Fruit fly (Drosophila melanogaster) whole organism, embryonic: Measurements from ENCODE around the gene CG11089.

ENCODE experiments used
- Antp ChIP-seq: fragments of 200-800 bp; sonication (Bioruptor generic); optimal IDR thresholded peaks from 3 replicates; lab custom pipeline; 2016; ENCODE audit warnings: missing biosample characterization, missing genetic modification characterization
- Bdp1 ChIP-seq: fragments of 200-800 bp; sonication (Bioruptor generic); optimal IDR thresholded peaks from 3 replicates; lab custom pipeline; 2016; ENCODE audit warnings: missing biosample characterization, missing genetic modification characterization
- CG11695 ChIP-seq: fragments of 200-800 bp; sonication (Bioruptor generic); IDR thresholded peaks from 3 replicates; pipeline ENCODE4 v1.3.6; 2022; ENCODE audit warnings: missing biosample characterization, missing genetic modification characterization
- CG12299 ChIP-seq: fragments of 200-800 bp; sonication (Bioruptor generic); optimal IDR thresholded peaks from 2 replicates; lab custom pipeline; 2018; ENCODE audit warnings: missing biosample characterization, mild to moderate bottlenecking, missing genetic modification characterization
- CG14860 ChIP-seq: fragments of 200-800 bp; sonication (Bioruptor generic); IDR thresholded peaks from 3 replicates; pipeline ENCODE4 v1.3.6; 2022; ENCODE audit warnings: missing biosample characterization, missing genetic modification characterization; ENCODE audit not compliant: partially characterized antibody
- CG15011 ChIP-seq: fragments of 200-800 bp; sonication (Bioruptor generic); optimal IDR thresholded peaks from 3 replicates; lab custom pipeline; 2018; ENCODE audit warnings: missing biosample characterization, mild to moderate bottlenecking, missing genetic modification characterization
- CG16813 ChIP-seq: fragments of 200-800 bp; sonication (Bioruptor generic); IDR thresholded peaks from 3 replicates; pipeline ENCODE4 v1.3.6; 2022; ENCODE audit warnings: missing biosample characterization, missing genetic modification characterization; ENCODE audit not compliant: partially characterized antibody
- CG17328 ChIP-seq: fragments of 200-800 bp; sonication (Bioruptor generic); IDR thresholded peaks from 2 replicates; pipeline ENCODE4 v1.3.6; 2022; ENCODE audit warnings: missing biosample characterization, missing genetic modification characterization
- CG32532 ChIP-seq: fragments of 200-800 bp; sonication (Bioruptor generic); IDR thresholded peaks from 2 replicates; pipeline ENCODE4 v1.3.6; 2022; ENCODE audit warnings: missing biosample characterization, missing genetic modification characterization
- CG3847 ChIP-seq: fragments of 200-800 bp; sonication (Bioruptor generic); IDR thresholded peaks from 2 replicates; pipeline ENCODE4 v1.3.6; 2022; ENCODE audit warnings: missing biosample characterization, missing genetic modification characterization
- CG5180 ChIP-seq: fragments of 200-800 bp; sonication (Bioruptor generic); optimal IDR thresholded peaks from 3 replicates; lab custom pipeline; 2017; ENCODE audit warnings: missing biosample characterization, missing genetic modification characterization, mild to moderate bottlenecking, moderate library complexity, missing genetic modification reagents
- CG8478 ChIP-seq: fragments of >200 bp; optimal IDR thresholded peaks from 2 replicates; lab custom pipeline; 2018
- CG9609 ChIP-seq: fragments of 200-800 bp; sonication (Bioruptor generic); optimal IDR thresholded peaks from 3 replicates; lab custom pipeline; 2016; ENCODE audit warnings: missing biosample characterization, missing genetic modification characterization
- Chrac-16 ChIP-seq: fragments of 200-800 bp; sonication (Bioruptor generic); optimal IDR thresholded peaks from 3 replicates; lab custom pipeline; 2016; ENCODE audit warnings: missing biosample characterization, missing genetic modification characterization
- D19A ChIP-seq: fragments of 200-800 bp; optimal IDR thresholded peaks from 3 replicates; lab custom pipeline; 2019; ENCODE audit warnings: missing biosample characterization, mild to moderate bottlenecking, missing genetic modification characterization, moderate library complexity
- Dek ChIP-seq: fragments of 200-800 bp; sonication (Bioruptor generic); optimal IDR thresholded peaks from 3 replicates; lab custom pipeline; 2019; ENCODE audit warnings: missing biosample characterization, mild to moderate bottlenecking, missing genetic modification characterization, moderate library complexity
- Dip3 ChIP-seq: fragments of 200-800 bp; sonication (Bioruptor generic); optimal IDR thresholded peaks from 3 replicates; lab custom pipeline; 2016; ENCODE audit warnings: missing biosample characterization, missing genetic modification characterization
- E2f1 ChIP-seq: fragments of 200-800 bp; sonication (Bioruptor generic); IDR thresholded peaks from 2 replicates; pipeline ENCODE4 v1.3.6; 2022; ENCODE audit warnings: missing biosample characterization, missing genetic modification characterization
- Fer3 ChIP-seq: fragments of 200-800 bp; sonication (Bioruptor generic); optimal IDR thresholded peaks from 2 replicates; lab custom pipeline; 2018; ENCODE audit warnings: missing biosample characterization, mild to moderate bottlenecking, missing genetic modification characterization, moderate library complexity
- Hr39 ChIP-seq: fragments of >200 bp; optimal IDR thresholded peaks from 2 replicates; lab custom pipeline; 2017
- MESR4 ChIP-seq: fragments of 200-800 bp; sonication (Bioruptor generic); optimal IDR thresholded peaks from 2 replicates; lab custom pipeline; 2018; ENCODE audit warnings: missing biosample characterization, mild to moderate bottlenecking, missing genetic modification characterization, moderate library complexity
- Meics ChIP-seq: fragments of 200-800 bp; sonication (Bioruptor generic); optimal IDR thresholded peaks from 2 replicates; lab custom pipeline; 2017; ENCODE audit warnings: missing biosample characterization, mild to moderate bottlenecking, missing genetic modification characterization
- Ravus ChIP-seq: fragments of 200-800 bp; sonication (Bioruptor generic); IDR thresholded peaks from 2 replicates; pipeline ENCODE4 v1.3.6; 2022; ENCODE audit warnings: missing biosample characterization, missing genetic modification characterization
- Trl ChIP-seq, 3 experiments: fragments of >200 bp in 2 of 3; fragments of 200-800 bp in 1 of 3; sonication (Bioruptor generic) in 1 of 3; optimal IDR thresholded peaks; 2 replicates in 1 of 3; 3 replicates in 2 of 3; lab custom pipeline; 2016 to 2017; ENCODE audit warnings: missing biosample characterization in 1 of 3, missing genetic modification characterization in 1 of 3
- bab2 ChIP-seq: fragments of 200-800 bp; sonication (Bioruptor generic); optimal IDR thresholded peaks from 2 replicates; lab custom pipeline; 2016; ENCODE audit warnings: missing biosample characterization, missing genetic modification characterization
- bbx ChIP-seq: fragments of 200-800 bp; sonication (Bioruptor generic); IDR thresholded peaks from 2 replicates; pipeline ENCODE4 v1.3.6; 2022; ENCODE audit warnings: missing biosample characterization, missing genetic modification characterization; ENCODE audit not compliant: partially characterized antibody
- bcd ChIP-seq: fragments of 200-800 bp; sonication (Bioruptor generic); optimal IDR thresholded peaks from 2 replicates; lab custom pipeline; 2017; ENCODE audit warnings: missing biosample characterization, mild to moderate bottlenecking, missing genetic modification characterization
- chif ChIP-seq, 2 experiments: fragments of 200-800 bp; sonication (Bioruptor generic); optimal IDR thresholded peaks; 3 replicates each; lab custom pipeline; 2016; ENCODE audit warnings: missing biosample characterization in 2 of 2, missing genetic modification characterization in 2 of 2
- crol ChIP-seq: fragments of 200-800 bp; sonication (Bioruptor generic); IDR thresholded peaks from 2 replicates; pipeline ENCODE4 v1.3.6; 2022; ENCODE audit warnings: missing biosample characterization, missing genetic modification characterization
- esg ChIP-seq: fragments of 200-800 bp; sonication (Bioruptor generic); conservative IDR thresholded peaks from 2 replicates; pipeline ENCODE4 v1.3.6; 2022; ENCODE audit warnings: missing biosample characterization, missing genetic modification characterization
- fd3F ChIP-seq: fragments of 200-800 bp; sonication (Bioruptor generic); optimal IDR thresholded peaks from 2 replicates; lab custom pipeline; 2018; ENCODE audit warnings: missing biosample characterization, mild to moderate bottlenecking, missing genetic modification characterization, moderate library complexity
- gem ChIP-seq: fragments of 200-800 bp; sonication (Bioruptor generic); optimal IDR thresholded peaks from 2 replicates; lab custom pipeline; 2019; ENCODE audit warnings: missing biosample characterization, mild to moderate bottlenecking, missing genetic modification characterization, moderate library complexity
- ham ChIP-seq: fragments of 200-800 bp; sonication (Bioruptor generic); IDR thresholded peaks from 2 replicates; pipeline ENCODE4 v1.3.6; 2022; ENCODE audit warnings: missing biosample characterization, missing genetic modification characterization
- lmd ChIP-seq: fragments of 200-800 bp; sonication (Bioruptor generic); IDR thresholded peaks from 2 replicates; pipeline ENCODE4 v1.3.6; 2022; ENCODE audit warnings: missing biosample characterization, missing genetic modification characterization
- maf-S ChIP-seq: fragments of 200-800 bp; sonication (Bioruptor generic); optimal IDR thresholded peaks from 2 replicates; lab custom pipeline; 2016; ENCODE audit warnings: missing biosample characterization, missing genetic modification characterization
- pum ChIP-seq: fragments of 200-800 bp; sonication (Bioruptor generic); optimal IDR thresholded peaks from 2 replicates; lab custom pipeline; 2016; ENCODE audit warnings: missing biosample characterization, missing genetic modification characterization
- ro ChIP-seq: fragments of 200-800 bp; sonication (Bioruptor generic); IDR thresholded peaks from 2 replicates; pipeline ENCODE4 v1.3.6; 2022; ENCODE audit warnings: missing biosample characterization, missing genetic modification characterization
- run ChIP-seq: fragments of 200-800 bp; sonication (Bioruptor generic); optimal IDR thresholded peaks from 3 replicates; lab custom pipeline; 2018; ENCODE audit warnings: missing biosample characterization, mild to moderate bottlenecking, missing genetic modification characterization
- shn ChIP-seq: fragments of 200-800 bp; sonication (Bioruptor generic); optimal IDR thresholded peaks from 3 replicates; lab custom pipeline; 2016; ENCODE audit warnings: missing biosample characterization, missing genetic modification characterization
- ssp ChIP-seq: fragments of 200-800 bp; sonication (Bioruptor generic); IDR thresholded peaks from 2 replicates; pipeline ENCODE4 v1.3.6; 2022; ENCODE audit warnings: missing biosample characterization, missing genetic modification characterization
- tgo ChIP-seq: fragments of 200-800 bp; sonication (Bioruptor generic); IDR thresholded peaks from 3 replicates; pipeline ENCODE4 v1.3.6; 2022; ENCODE audit warnings: missing biosample characterization, missing genetic modification characterization
- tio ChIP-seq: fragments of 200-800 bp; sonication (Bioruptor generic); optimal IDR thresholded peaks from 2 replicates; lab custom pipeline; 2017; ENCODE audit warnings: missing biosample characterization, missing genetic modification characterization, inconsistent platforms
- trem ChIP-seq: fragments of 200-800 bp; optimal IDR thresholded peaks from 3 replicates; lab custom pipeline; 2019; ENCODE audit warnings: missing biosample characterization, mild to moderate bottlenecking, missing genetic modification characterization, moderate library complexity
- unc-4 ChIP-seq: fragments of 200-800 bp; sonication (Bioruptor generic); IDR thresholded peaks from 2 replicates; pipeline ENCODE4 v1.3.6; 2022; ENCODE audit warnings: missing biosample characterization, missing genetic modification characterization; ENCODE audit not compliant: partially characterized antibody
- zfh2 ChIP-seq: fragments of 200-800 bp; sonication (Bioruptor generic); optimal IDR thresholded peaks from 2 replicates; lab custom pipeline; 2016; ENCODE audit warnings: missing biosample characterization, missing genetic modification characterization

The CG11089 gene

DNA sequence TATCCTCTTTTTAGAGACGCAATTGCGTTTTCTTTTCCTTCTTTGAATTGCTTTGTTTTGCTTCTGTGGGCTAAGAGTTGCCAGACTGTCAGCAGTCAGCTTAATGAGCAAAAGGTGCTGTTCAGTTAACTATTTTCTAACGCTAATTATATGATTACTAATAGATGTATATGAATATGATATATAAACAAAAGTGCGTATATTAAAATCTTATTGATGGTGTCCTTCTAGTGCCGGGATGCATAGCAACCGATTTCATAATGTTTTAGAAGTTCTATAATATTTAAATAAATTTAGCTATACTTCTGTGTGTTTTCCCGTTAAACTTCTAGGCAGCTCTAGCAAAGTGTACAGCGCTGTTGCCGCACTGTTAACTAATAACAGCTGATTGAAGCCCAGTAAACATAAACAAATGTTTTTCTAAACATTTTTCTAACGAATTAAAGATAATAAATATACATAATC is 46.9 kb upstream of the CG11089 start, which contains the start of the genes Kaz and CG43273 (continued):
- TF ChIP-seq ssp (0 out of 2 replicates have a peak, but pooled peaks have one; percentile 27), maf-S (GFP tag; lab: Kevin White, UChicago) (no peak), zfh2 (GFP tag; lab: Kevin White, UChicago) (peak; percentile 20), fd3F (GFP tag; lab: Kevin White, UChicago) (peak; percentile 33), ro (GFP tag; lab: Robert Waterston, UW) (no peak), CG9609 (GFP tag; lab: Kevin White, UChicago) (no peak), Meics (GFP tag; lab: Kevin White, UChicago) (peak; percentile 58), Bdp1 (GFP tag; lab: Kevin White, UChicago) (no peak), esg (peak; percentile 25; the same call in 1 of the 2 replicates), tio (no peak), Dek (no peak), bcd (peak; percentile 67), CG12299 (tag; lab: Kevin White, UChicago) (peak; percentile 38), CG8478 (lab: Kevin White, UChicago) (no peak), Antp (GFP tag; lab: Kevin White, UChicago) (no peak), Fer3 (tag; lab: Kevin White, UChicago) (no peak)
- TF ChIP-seq, all 482 proteins: peak for 144

DNA sequence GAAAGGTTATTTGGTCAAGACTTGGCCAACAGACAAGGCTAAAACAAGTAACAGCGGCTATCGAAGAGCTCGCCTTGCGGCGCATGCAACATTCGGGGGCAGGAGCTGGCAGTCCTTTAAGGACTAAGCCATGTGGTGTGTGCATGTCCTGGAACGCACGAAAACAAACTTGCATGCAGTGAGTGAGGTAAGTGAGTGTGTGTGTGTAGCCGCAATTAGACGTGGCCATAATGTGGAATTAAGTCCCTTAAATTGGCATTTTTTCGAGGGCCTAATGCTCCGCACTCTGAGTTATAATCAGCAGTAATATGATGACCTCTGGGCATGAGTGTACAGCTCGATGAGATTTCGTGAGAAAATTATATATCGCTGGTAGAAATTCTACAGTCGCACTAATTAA is 43.2 kb upstream of the CG11089 start, which contains the start of gene sosie:
Gene sosie, plus strand, starts transcription at position 301 of the 400 bp plus-strand sequence.
- TF ChIP-seq shn (GFP tag; lab: Kevin White, UChicago) (no peak), Hr39 (lab: Kevin White, UChicago) (no peak), gem (tag; lab: Kevin White, UChicago) (no peak), pum (GFP tag; lab: Kevin White, UChicago) (no peak), crol (GFP tag; lab: Robert Waterston, UW) (no peak), Dip3 (GFP tag; lab: Kevin White, UChicago) (no peak), E2f1 (GFP tag; lab: Robert Waterston, UW) (no peak), D19A (tag; lab: Kevin White, UChicago) (no peak), CG15011 (no peak), CG14860 (GFP tag; lab: Robert Waterston, UW) (no peak), bab2 (GFP tag; lab: Kevin White, UChicago) (no peak), ham (no peak), CG3847 (no peak), MESR4 (GFP tag; lab: Kevin White, UChicago) (no peak), unc-4 (GFP tag; lab: Robert Waterston, UW) (no peak)

DNA sequence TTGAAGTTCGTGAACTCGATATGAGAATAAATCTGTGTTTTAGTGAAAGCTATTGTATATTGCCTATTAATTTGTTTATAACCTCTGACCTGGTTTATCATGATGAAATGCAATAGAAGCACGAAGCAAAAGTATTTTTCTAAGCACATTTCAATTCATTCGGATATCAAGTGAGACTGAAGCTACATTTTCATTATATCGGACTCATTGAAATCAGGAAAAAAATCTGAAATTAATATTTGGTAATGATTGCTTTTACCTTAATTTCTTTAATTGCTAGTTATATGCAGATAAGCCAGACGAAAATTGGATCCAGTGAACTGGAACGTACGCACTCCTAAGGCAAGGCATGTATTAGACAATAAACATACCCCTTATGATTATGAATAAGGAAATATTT is 35.8 kb upstream of the CG11089 start, which contains the start of gene CG33658:
Gene CG33658, minus strand, starts transcription at position 101 of the 400 bp plus-strand sequence.
- TF ChIP-seq CG12299 (tag; lab: Kevin White, UChicago), result no peak
- TF ChIP-seq Ravus (GFP tag; lab: Robert Waterston, UW), result no peak
- no peak for TF ChIP-seq Hr39 (lab: Kevin White, UChicago)
- TF ChIP-seq tgo (GFP tag; lab: Robert Waterston, UW), result no peak
- TF ChIP-seq CG5180 (GFP tag; lab: Kevin White, UChicago), result no peak
- no peak for TF ChIP-seq Trl (optimal IDR thresholded peaks at IDR 0.05; lab: Kevin White, UChicago)
- no peak for TF ChIP-seq Trl (GFP tag; optimal IDR thresholded peaks at IDR 0.05; lab: Kevin White, UChicago)
- TF ChIP-seq fd3F (GFP tag; lab: Kevin White, UChicago), result no peak
- no peak for TF ChIP-seq CG32532
- no peak for TF ChIP-seq chif (GFP tag; optimal IDR thresholded peaks at IDR 0.05; lab: Kevin White, UChicago)
- TF ChIP-seq Chrac-16, result no peak
- TF ChIP-seq shn (GFP tag; lab: Kevin White, UChicago), result no peak
- TF ChIP-seq CG16813 (GFP tag; lab: Robert Waterston, UW), result no peak
- no peak for TF ChIP-seq CG11695 (GFP tag; lab: Robert Waterston, UW)
- no peak for TF ChIP-seq lmd (GFP tag; lab: Robert Waterston, UW)
- TF ChIP-seq trem, result no peak
- TF ChIP-seq bbx (GFP tag; lab: Robert Waterston, UW), result no peak
- TF ChIP-seq CG17328, result no peak
- TF ChIP-seq run, result no peak
